Worm (Caenorhabditis elegans) whole organism, early embryonic: ENCODE measurements around the gene Y69E1A.5.

Source experiments
- B0310.2 ChIP-seq: sonication (generic microtip); optimal IDR thresholded peaks from 2 replicates; lab custom pipeline; 2016; ENCODE audit warnings: mild to moderate bottlenecking, missing genetic modification characterization, missing compliant biosample characterization
- F13C5.2 ChIP-seq: sonication (generic microtip); optimal IDR thresholded peaks from 2 replicates; lab custom pipeline; 2017; ENCODE audit warnings: mild to moderate bottlenecking, missing genetic modification characterization, inconsistent platforms, missing compliant biosample characterization
- aly-1 ChIP-seq: sonication (generic microtip); optimal IDR thresholded peaks from 2 replicates; lab custom pipeline; 2016; ENCODE audit warnings: missing genetic modification characterization, missing compliant biosample characterization
- ama-1 ChIP-seq: fragments of 150-350 bp; optimal IDR thresholded peaks from 2 replicates; lab custom pipeline; 2014
- ceh-13 ChIP-seq: fragments of 200-800 bp; sonication (Bioruptor generic); optimal IDR thresholded peaks from 2 replicates; lab custom pipeline; 2018; ENCODE audit warnings: mild to moderate bottlenecking, missing genetic modification characterization, missing compliant biosample characterization
- ceh-36 ChIP-seq: sonication (generic microtip); optimal IDR thresholded peaks from 2 replicates; lab custom pipeline; 2016; ENCODE audit warnings: missing genetic modification characterization, inconsistent platforms, missing compliant biosample characterization
- ets-7 ChIP-seq: sonication (generic microtip); optimal IDR thresholded peaks from 2 replicates; lab custom pipeline; 2016; ENCODE audit warnings: missing genotype, missing genetic modification characterization, missing compliant biosample characterization
- flt-1 ChIP-seq: fragments of 200-800 bp; sonication (Bioruptor generic); IDR thresholded peaks from 2 replicates; pipeline ENCODE4 v1.3.6; 2022; ENCODE audit warnings: missing genetic modification characterization, missing compliant biosample characterization
- hmbx-1 ChIP-seq: sonication (generic microtip); optimal IDR thresholded peaks from 2 replicates; lab custom pipeline; 2016; ENCODE audit warnings: mild to moderate bottlenecking, missing genetic modification characterization, missing compliant biosample characterization
- hmg-4 ChIP-seq: fragments of 200-800 bp; sonication (Bioruptor generic); optimal IDR thresholded peaks from 2 replicates; lab custom pipeline; 2018; ENCODE audit warnings: mild to moderate bottlenecking, missing genetic modification characterization, missing compliant biosample characterization
- hnd-1 ChIP-seq: sonication (generic microtip); optimal IDR thresholded peaks from 2 replicates; lab custom pipeline; 2016; ENCODE audit warnings: missing genetic modification characterization, missing compliant biosample characterization
- pes-1 ChIP-seq: fragments of 200-800 bp; sonication (Bioruptor generic); IDR thresholded peaks from 2 replicates; pipeline ENCODE4 v1.3.6; 2022; ENCODE audit warnings: missing genetic modification reagents, missing genetic modification characterization, missing compliant biosample characterization
- scrt-1 ChIP-seq: fragments of 200-800 bp; sonication (Bioruptor generic); IDR thresholded peaks from 2 replicates; pipeline ENCODE4 v1.3.6; 2022; ENCODE audit warnings: missing genetic modification characterization, missing compliant biosample characterization
- sea-1 ChIP-seq: fragments of 200-800 bp; sonication (Bioruptor generic); conservative IDR thresholded peaks from 2 replicates; pipeline ENCODE4 v1.3.6; 2022; ENCODE audit warnings: missing genetic modification characterization, missing compliant biosample characterization
- tbx-11 ChIP-seq: fragments of 200-800 bp; sonication (Bioruptor generic); IDR thresholded peaks from 2 replicates; pipeline ENCODE4 v1.3.6; 2022; ENCODE audit warnings: missing genetic modification characterization, missing compliant biosample characterization
- tbx-37 ChIP-seq: fragments of 200-800 bp; sonication (Bioruptor generic); conservative IDR thresholded peaks from 2 replicates; pipeline ENCODE4 v1.3.6; 2022; ENCODE audit warnings: missing genetic modification reagents, missing genetic modification characterization, missing compliant biosample characterization
- tra-4 ChIP-seq: sonication (generic microtip); optimal IDR thresholded peaks from 2 replicates; lab custom pipeline; 2017; ENCODE audit warnings: missing genetic modification characterization, missing compliant biosample characterization

Gene Y69E1A.5

ce11 chrIV:10985568-10986035 lies 28.1 kb upstream of the Y69E1A.5 start, which contains the start of gene cyb-2.1:
Gene cyb-2.1 (plus strand): TSS chrIV:10985985.
- no peak for TF ChIP-seq hmbx-1

ce11 chrIV:10981761-10982160 lies 24.3 kb upstream of the Y69E1A.5 start, which contains the start of gene Y43E12A.2:
Gene Y43E12A.2 (plus strand): TSS chrIV:10982061.
- TF ChIP-seq hmg-4 (GFP tag; lab: Kevin White, UChicago) (no peak), tra-4 (tag; lab: Kevin White, UChicago) (no peak), flt-1 (GFP tag; lab: Robert Waterston, UW) (no peak), hnd-1 (tag; lab: Kevin White, UChicago) (no peak), ceh-13 (GFP tag; lab: Kevin White, UChicago) (no peak), F13C5.2 (tag; lab: Kevin White, UChicago) (no peak), aly-1 (no peak)

DNA sequence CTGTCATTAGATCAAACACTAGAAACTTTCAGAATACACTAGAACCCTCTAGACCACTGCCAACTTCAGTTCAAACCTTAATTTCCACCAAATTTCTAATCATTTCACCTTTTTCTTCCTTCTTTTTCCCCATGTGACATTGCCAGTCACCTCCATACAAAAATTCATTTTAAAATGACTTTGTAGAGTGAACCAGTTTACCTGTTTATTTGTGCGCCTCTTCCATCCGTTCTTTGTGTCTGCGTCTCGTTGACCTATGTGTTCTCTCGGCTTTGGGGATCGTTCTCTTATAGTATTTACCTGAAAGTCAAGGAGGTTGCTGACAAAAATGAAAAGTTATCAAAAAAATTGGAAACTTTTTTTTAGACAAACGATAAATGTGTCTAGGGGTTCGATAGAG lies 23.2 kb upstream of the Y69E1A.5 start:
- no peak for TF ChIP-seq hnd-1 (tag; lab: Kevin White, UChicago)
- TF ChIP-seq ama-1 = no peak
- TF ChIP-seq F13C5.2 (tag; lab: Kevin White, UChicago) = no peak
- no peak for TF ChIP-seq hmg-4 (GFP tag; lab: Kevin White, UChicago)
- no peak for TF ChIP-seq B0310.2

ce11 chrIV:10979689-10980088 lies 22.2 kb upstream of the Y69E1A.5 start:
- TF ChIP-seq scrt-1 (GFP tag; lab: Robert Waterston, UW) = no peak
- TF ChIP-seq B0310.2 = no peak
- TF ChIP-seq flt-1 (GFP tag; lab: Robert Waterston, UW) = no peak

DNA sequence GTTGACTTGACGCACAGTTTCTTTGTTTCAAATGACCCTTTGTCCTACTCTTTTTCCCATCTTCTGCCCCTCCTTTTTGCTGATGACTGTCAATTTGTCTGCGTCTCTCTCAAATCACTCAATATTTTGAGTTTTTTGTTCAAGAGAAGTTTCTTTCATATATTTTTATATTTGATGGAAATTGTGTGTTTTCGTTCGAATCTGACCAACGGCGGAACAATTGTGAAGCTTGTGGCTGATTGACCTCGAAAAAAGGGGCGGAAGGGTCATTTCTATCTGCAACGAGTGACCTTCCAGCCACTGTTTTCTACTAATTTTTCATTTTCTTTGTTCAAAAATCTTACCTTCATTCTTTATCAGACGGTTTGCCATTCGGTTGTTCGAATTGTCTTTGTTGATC lies 21.2 kb upstream of the Y69E1A.5 start:
- TF ChIP-seq B0310.2 (no peak), pes-1 (no peak), F13C5.2 (tag; lab: Kevin White, UChicago) (no peak), aly-1 (no peak), hmg-4 (GFP tag; lab: Kevin White, UChicago) (no peak), tbx-37 (GFP tag; lab: Robert Waterston, UW) (no peak), tbx-11 (no peak), hnd-1 (tag; lab: Kevin White, UChicago) (no peak), ama-1 (no peak), sea-1 (GFP tag; lab: Robert Waterston, UW) (no peak), flt-1 (GFP tag; lab: Robert Waterston, UW) (no peak)

DNA sequence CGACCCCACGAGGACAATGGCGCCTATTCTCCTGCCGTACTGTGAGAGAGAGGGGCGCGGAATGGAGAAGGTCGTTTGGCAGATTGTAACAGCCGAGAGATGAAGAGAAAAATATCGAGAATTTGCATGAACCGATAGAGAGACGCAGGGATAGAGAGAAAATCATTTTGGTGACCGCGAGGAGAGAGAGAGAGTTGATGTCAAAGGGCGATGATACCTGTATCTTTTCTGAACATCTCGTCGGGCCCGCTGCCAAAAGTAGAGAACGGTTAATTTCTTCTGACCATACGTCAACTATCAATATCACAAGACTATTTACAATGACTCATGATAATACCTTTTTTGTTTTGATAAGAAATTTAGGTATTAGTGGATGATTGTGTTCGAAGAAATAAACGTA lies 18.5 kb upstream of the Y69E1A.5 start:
- TF ChIP-seq pes-1 = no peak

- TF ChIP-seq ama-1 (no peak), hmg-4 (GFP tag; lab: Kevin White, UChicago) (no peak), ets-7 (tag; lab: Kevin White, UChicago) (no peak), F13C5.2 (tag; lab: Kevin White, UChicago) (no peak), pes-1 (no peak), sea-1 (GFP tag; lab: Robert Waterston, UW) (no peak), tra-4 (tag; lab: Kevin White, UChicago) (no peak), ceh-36 (tag; lab: Kevin White, UChicago) (no peak), tbx-11 (no peak), tbx-37 (GFP tag; lab: Robert Waterston, UW) (no peak), scrt-1 (GFP tag; lab: Robert Waterston, UW) (no peak), hnd-1 (tag; lab: Kevin White, UChicago) (no peak), hmbx-1 (no peak), ceh-13 (GFP tag; lab: Kevin White, UChicago) (no peak), B0310.2 (no peak), flt-1 (GFP tag; lab: Robert Waterston, UW) (no peak), aly-1 (no peak)
Observed at ce11 chrIV:10971636-10972199, 14.3 kb upstream of the Y69E1A.5 start.

DNA sequence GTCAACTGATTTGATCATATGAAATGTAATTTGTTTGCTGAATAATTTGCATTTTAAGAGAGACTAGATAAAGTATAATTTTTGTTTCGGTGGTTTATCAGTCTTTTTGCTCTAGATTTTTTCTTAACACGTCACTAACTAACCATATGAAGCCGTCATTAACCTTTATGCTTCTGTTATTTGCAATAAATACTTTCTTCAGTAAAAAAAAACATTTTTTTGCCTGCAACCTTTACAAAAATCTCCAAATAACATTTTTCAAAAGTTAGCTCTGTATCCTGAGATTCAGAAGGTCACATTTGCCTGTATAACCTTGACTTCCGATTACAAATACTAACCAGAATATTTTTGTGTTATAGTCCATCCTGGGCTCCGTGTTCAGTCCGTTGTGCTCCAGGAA lies 13.3 kb upstream of the Y69E1A.5 start:
- no peak for TF ChIP-seq tbx-11
- no peak for TF ChIP-seq B0310.2
- no peak for TF ChIP-seq F13C5.2 (tag; lab: Kevin White, UChicago)
- TF ChIP-seq ceh-36 (tag; lab: Kevin White, UChicago) = no peak
- TF ChIP-seq aly-1 = no peak
- TF ChIP-seq flt-1 (GFP tag; lab: Robert Waterston, UW) = no peak
- TF ChIP-seq scrt-1 (GFP tag; lab: Robert Waterston, UW) = no peak
- no peak for TF ChIP-seq sea-1 (GFP tag; lab: Robert Waterston, UW)
- TF ChIP-seq pes-1 = no peak
- TF ChIP-seq ceh-13 (GFP tag; lab: Kevin White, UChicago) = no peak
- TF ChIP-seq tra-4 (tag; lab: Kevin White, UChicago) = no peak
- no peak for TF ChIP-seq hmbx-1

- no peak for TF ChIP-seq B0310.2
- TF ChIP-seq ceh-13 (GFP tag; lab: Kevin White, UChicago) = no peak
Observed at ce11 chrIV:10970333-10970732, 12.9 kb upstream of the Y69E1A.5 start.
